Fruit fly (Drosophila melanogaster) whole organism: ENCODE results near the gene CG17612.

Experiments used
- pan ChIP-seq: fragments of >200 bp; optimal IDR thresholded peaks from 2 replicates; lab custom pipeline; 2017
- usp ChIP-seq: fragments of >200 bp; optimal IDR thresholded peaks from 2 replicates; lab custom pipeline; 2017; ENCODE audit warnings: missing biosample characterization, missing genetic modification characterization, mixed read lengths

DNA sequence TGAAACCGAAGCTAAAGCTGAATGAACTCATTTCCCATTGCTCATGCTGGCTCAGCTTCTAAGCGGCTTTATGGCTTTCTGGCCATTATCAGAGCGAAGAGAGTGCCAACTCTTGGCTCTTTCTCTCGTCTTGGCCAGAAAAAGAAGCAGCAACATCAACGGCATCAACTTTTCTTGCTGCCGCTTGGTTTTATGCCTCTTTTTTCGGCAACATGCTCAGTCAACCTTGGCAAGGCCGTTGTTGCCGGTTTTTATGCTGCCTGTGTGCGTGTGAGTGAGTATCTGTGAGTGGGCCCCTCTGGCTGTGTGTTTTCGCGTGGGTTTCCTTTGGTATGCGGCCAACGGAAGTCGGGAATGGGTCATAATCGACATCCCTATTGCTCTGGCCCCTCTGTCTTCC is 11.9 kb downstream of the CG17612 start:
- no peak for TF ChIP-seq usp
- no peak for TF ChIP-seq pan (lab: Kevin White, UChicago)
